Worm (Caenorhabditis elegans) whole organism, L4/young adult: ENCODE results near the gene kin-4.
A peak's percentile ranks its signal among the peaks of the same experiment; 100 is the strongest.

Experiments used
- W03F9.2 ChIP-seq: fragments of 150-350 bp; optimal IDR thresholded peaks from 2 replicates; lab custom pipeline; 2014; ENCODE audit warnings: missing biosample characterization, missing genetic modification characterization
- dao-5 ChIP-seq: sonication (generic microtip); optimal IDR thresholded peaks from 2 replicates; lab custom pipeline; 2016; ENCODE audit warnings: missing genotype, missing genetic modification characterization, moderate library complexity, missing compliant biosample characterization
- him-1 ChIP-seq: sonication (generic microtip); optimal IDR thresholded peaks from 2 replicates; lab custom pipeline; 2016; ENCODE audit warnings: missing genotype, missing genetic modification reagents, missing genetic modification characterization, missing compliant biosample characterization

DNA sequence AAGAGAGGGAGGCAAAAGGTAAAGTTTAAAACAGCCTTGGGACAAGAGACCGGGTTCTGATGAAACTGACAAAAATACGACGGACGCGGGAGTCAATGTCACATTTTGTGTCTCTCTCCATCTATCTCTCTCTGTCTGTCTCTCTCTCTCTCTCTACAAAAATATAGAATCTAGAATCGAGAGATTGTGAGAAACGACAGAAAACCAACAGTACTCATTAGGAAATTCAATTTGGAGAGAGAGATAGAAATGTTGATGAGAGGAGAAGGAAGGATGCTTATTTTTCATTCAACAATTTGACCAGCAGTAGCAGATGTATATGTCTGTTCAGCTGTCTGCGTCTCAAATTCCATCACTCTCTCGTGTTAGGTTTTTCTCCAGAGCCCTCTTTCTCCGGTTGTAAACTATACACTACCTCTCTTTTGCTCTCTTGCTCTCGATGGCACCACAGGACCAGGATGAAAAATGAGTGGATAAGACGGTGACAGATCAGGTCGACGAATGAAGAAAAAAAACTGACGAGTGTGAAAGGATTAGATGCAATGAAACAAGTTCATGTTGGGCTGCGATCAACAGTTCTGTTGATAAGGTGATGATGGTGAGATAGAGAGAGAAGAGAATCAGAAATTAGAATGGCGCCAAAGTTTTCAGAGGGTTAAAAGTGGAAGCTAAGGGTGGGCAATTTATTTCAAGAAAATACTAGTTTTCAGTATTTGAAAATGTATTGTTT, 64.2 kb downstream of the kin-4 start:
- no peak for TF ChIP-seq him-1 (tag; lab: Kevin White, UChicago)
- peak; percentile 7 for TF ChIP-seq W03F9.2
- TF ChIP-seq dao-5: no peak
